Worm (Caenorhabditis elegans) whole organism, young adult: ENCODE measurements around the gene C43F9.5.

Experiments used
- Y53G8AR.9 ChIP-seq: fragments of 200-800 bp; sonication (Bioruptor generic); conservative IDR thresholded peaks from 2 replicates; pipeline ENCODE4 v1.3.6; 2022; ENCODE audit warnings: missing genetic modification reagents, missing genetic modification characterization, missing compliant biosample characterization
- him-1 ChIP-seq: sonication (generic microtip); optimal IDR thresholded peaks from 2 replicates; lab custom pipeline; 2016; ENCODE audit warnings: missing genotype, missing genetic modification reagents, missing genetic modification characterization, missing compliant biosample characterization
- hlh-26 ChIP-seq: fragments of 200-800 bp; sonication (Bioruptor generic); conservative IDR thresholded peaks from 2 replicates; pipeline ENCODE4 v1.3.6; 2022; ENCODE audit warnings: missing genetic modification reagents, missing genetic modification characterization, missing compliant biosample characterization
- lsl-1 ChIP-seq: fragments of 200-800 bp; sonication (Bioruptor generic); optimal IDR thresholded peaks from 2 replicates; lab custom pipeline; 2018; ENCODE audit warnings: mild to moderate bottlenecking, missing genetic modification characterization, moderate library complexity, missing compliant biosample characterization
- nfya-1 ChIP-seq: sonication (generic microtip); optimal IDR thresholded peaks from 2 replicates; lab custom pipeline; 2017; ENCODE audit warnings: antibody characterized with exemption, missing compliant biosample characterization, missing genetic modification characterization, borderline replicate concordance; ENCODE audit not compliant: insufficient read depth
- nhr-27 ChIP-seq: fragments of 200-800 bp; sonication (Bioruptor generic); optimal IDR thresholded peaks from 2 replicates; lab custom pipeline; 2018; ENCODE audit warnings: mild to moderate bottlenecking, missing genetic modification characterization, moderate library complexity, missing compliant biosample characterization
- tbp1 ChIP-seq: fragments of 200-800 bp; sonication (Bioruptor generic); optimal IDR thresholded peaks from 2 replicates; lab custom pipeline; 2018; ENCODE audit warnings: mild to moderate bottlenecking, missing genetic modification characterization, missing compliant biosample characterization

ce11 chrIV:10630953-10631554 lies 40.5 kb upstream of the C43F9.5 start, which contains the start of gene F56C4.4:
- TF ChIP-seq tbp1 = no peak
- no peak for TF ChIP-seq Y53G8AR.9 (GFP tag; lab: Robert Waterston, UW)
- no peak for TF ChIP-seq him-1 (tag; lab: Kevin White, UChicago)
- no peak for TF ChIP-seq hlh-26 (GFP tag; lab: Robert Waterston, UW)
- TF ChIP-seq nhr-27 = no peak
- no peak for TF ChIP-seq lsl-1 (GFP tag; lab: Kevin White, UChicago)
- no peak for TF ChIP-seq nfya-1 (tag; lab: Kevin White, UChicago)
